Worm (Caenorhabditis elegans) whole organism, L3 larva: ENCODE data around the gene amt-3.

ENCODE experiments used
- R02D3.7 ChIP-seq: fragments of 150-350 bp; optimal IDR thresholded peaks from 2 replicates; lab custom pipeline; 2014; ENCODE audit warnings: missing biosample characterization, missing genetic modification characterization
- aly-2 ChIP-seq: fragments of 150-350 bp; optimal IDR thresholded peaks from 2 replicates; lab custom pipeline; 2014; ENCODE audit warnings: missing biosample characterization, missing genetic modification characterization
- ceh-16 ChIP-seq: sonication (generic microtip); optimal IDR thresholded peaks from 2 replicates; lab custom pipeline; 2017; ENCODE audit warnings: missing biosample characterization, missing genetic modification characterization
- ceh-28 ChIP-seq: fragments of 150-350 bp; optimal IDR thresholded peaks from 2 replicates; lab custom pipeline; 2014; ENCODE audit warnings: missing biosample characterization, missing genetic modification reagents, missing genetic modification characterization
- ceh-82 ChIP-seq: fragments of 150-350 bp; optimal IDR thresholded peaks from 2 replicates; lab custom pipeline; 2014; ENCODE audit warnings: missing biosample characterization, missing genetic modification characterization
- ceh-9 ChIP-seq: sonication (generic microtip); optimal IDR thresholded peaks from 2 replicates; lab custom pipeline; 2018; ENCODE audit warnings: missing biosample characterization, missing genetic modification characterization
- daf-12 ChIP-seq: fragments of 150-350 bp; optimal IDR thresholded peaks from 2 replicates; lab custom pipeline; 2014; ENCODE audit warnings: missing biosample characterization, missing genetic modification reagents, missing genetic modification characterization
- egl-27 ChIP-seq: sonication (generic microtip); optimal IDR thresholded peaks from 4 replicates; lab custom pipeline; 2017; ENCODE audit warnings: missing biosample characterization, missing genetic modification reagents, missing genetic modification characterization
- elt-1 ChIP-seq: fragments of 150-350 bp; optimal IDR thresholded peaks from 2 replicates; lab custom pipeline; 2014; ENCODE audit warnings: missing biosample characterization, missing genetic modification characterization
- elt-2 ChIP-seq: sonication (generic microtip); optimal IDR thresholded peaks from 2 replicates; lab custom pipeline; 2016; ENCODE audit warnings: missing genetic modification reagents, mild to moderate bottlenecking, missing genetic modification characterization, missing compliant biosample characterization
- eor-1 ChIP-seq, 2 experiments: fragments of 150-350 bp; optimal IDR thresholded peaks; 2 replicates each; lab custom pipeline; 2014 to 2018; ENCODE audit warnings: missing biosample characterization in 2 of 2, missing genetic modification characterization in 2 of 2
- fkh-2 ChIP-seq: fragments of 150-350 bp; optimal IDR thresholded peaks from 2 replicates; lab custom pipeline; 2014; ENCODE audit warnings: missing biosample characterization, missing genetic modification reagents, missing genetic modification characterization
- fos-1 ChIP-seq: fragments of 150-350 bp; optimal IDR thresholded peaks from 2 replicates; lab custom pipeline; 2014; ENCODE audit warnings: missing biosample characterization, missing genetic modification characterization
- jun-1 ChIP-seq: fragments of 150-350 bp; optimal IDR thresholded peaks from 2 replicates; lab custom pipeline; 2014; ENCODE audit warnings: missing biosample characterization, missing genetic modification reagents, missing genetic modification characterization
- lin-15B ChIP-seq: fragments of 150-350 bp; optimal IDR thresholded peaks from 2 replicates; lab custom pipeline; 2014; ENCODE audit warnings: missing biosample characterization, missing genetic modification characterization
- lin-39 ChIP-seq: fragments of 150-350 bp; optimal IDR thresholded peaks from 2 replicates; lab custom pipeline; 2018; ENCODE audit warnings: missing biosample characterization, missing genetic modification reagents, missing genetic modification characterization
- lsy-12 ChIP-seq: sonication (generic microtip); optimal IDR thresholded peaks from 2 replicates; lab custom pipeline; 2016; ENCODE audit warnings: mild to moderate bottlenecking, missing genetic modification characterization, missing compliant biosample characterization
- mdl-1 ChIP-seq: fragments of 150-350 bp; optimal IDR thresholded peaks from 2 replicates; lab custom pipeline; 2014; ENCODE audit warnings: missing biosample characterization, missing genetic modification characterization
- nfya-1 ChIP-seq: sonication (generic microtip); optimal IDR thresholded peaks from 2 replicates; lab custom pipeline; 2017; ENCODE audit warnings: missing genetic modification characterization, mild to moderate bottlenecking, missing compliant biosample characterization, antibody characterized with exemption, moderate library complexity; ENCODE audit not compliant: insufficient read depth
- nhr-11 ChIP-seq: fragments of 150-350 bp; optimal IDR thresholded peaks from 2 replicates; lab custom pipeline; 2014; ENCODE audit warnings: missing biosample characterization, missing genetic modification characterization
- nhr-25 ChIP-seq: sonication (generic microtip); optimal IDR thresholded peaks from 2 replicates; lab custom pipeline; 2017; ENCODE audit warnings: missing biosample characterization, missing genetic modification characterization
- nhr-28 ChIP-seq: fragments of 150-350 bp; optimal IDR thresholded peaks from 2 replicates; lab custom pipeline; 2014; ENCODE audit warnings: missing biosample characterization, missing genetic modification characterization
- nhr-43 ChIP-seq: sonication (generic microtip); optimal IDR thresholded peaks from 2 replicates; lab custom pipeline; 2016; ENCODE audit warnings: mild to moderate bottlenecking, missing genetic modification characterization, missing compliant biosample characterization; ENCODE audit not compliant: poor library complexity, severe bottlenecking
- nhr-67 ChIP-seq: fragments of 150-350 bp; optimal IDR thresholded peaks from 2 replicates; lab custom pipeline; 2014; ENCODE audit warnings: missing biosample characterization, missing genetic modification characterization
- nhr-76 ChIP-seq: fragments of 150-350 bp; sonication (generic microtip); optimal IDR thresholded peaks from 5 replicates; lab custom pipeline; 2014; ENCODE audit warnings: missing biosample characterization, missing genetic modification characterization
- pha-4 ChIP-seq: fragments of 150-350 bp; optimal IDR thresholded peaks from 2 replicates; lab custom pipeline; 2014; ENCODE audit warnings: missing biosample characterization, missing genetic modification reagents, missing genetic modification characterization
- pqm-1 ChIP-seq: fragments of 150-350 bp; optimal IDR thresholded peaks from 2 replicates; lab custom pipeline; 2017; ENCODE audit warnings: missing biosample characterization, missing genetic modification characterization, inconsistent platforms
- sea-2 ChIP-seq: fragments of 150-350 bp; sonication (generic microtip); optimal IDR thresholded peaks from 4 replicates; lab custom pipeline; 2014; ENCODE audit warnings: missing biosample characterization, missing genetic modification reagents, missing genetic modification characterization
- skn-1 ChIP-seq: fragments of 150-350 bp; optimal IDR thresholded peaks from 2 replicates; lab custom pipeline; 2014; ENCODE audit warnings: missing biosample characterization, missing genetic modification characterization
- snpc-4 ChIP-seq: fragments of 150-350 bp; optimal IDR thresholded peaks from 2 replicates; lab custom pipeline; 2014; ENCODE audit warnings: missing biosample characterization, missing genetic modification characterization
- tbx-2 ChIP-seq: sonication (generic microtip); optimal IDR thresholded peaks from 2 replicates; lab custom pipeline; 2016; ENCODE audit warnings: mild to moderate bottlenecking, missing genetic modification characterization, missing compliant biosample characterization
- unc-62 ChIP-seq: fragments of 150-350 bp; sonication (generic microtip); optimal IDR thresholded peaks from 4 replicates; lab custom pipeline; 2014; ENCODE audit warnings: missing biosample characterization, missing genetic modification reagents, missing genetic modification characterization
- ztf-4 ChIP-seq: fragments of 150-350 bp; optimal IDR thresholded peaks from 2 replicates; lab custom pipeline; 2014; ENCODE audit warnings: missing biosample characterization, missing genetic modification characterization

Gene amt-3

DNA sequence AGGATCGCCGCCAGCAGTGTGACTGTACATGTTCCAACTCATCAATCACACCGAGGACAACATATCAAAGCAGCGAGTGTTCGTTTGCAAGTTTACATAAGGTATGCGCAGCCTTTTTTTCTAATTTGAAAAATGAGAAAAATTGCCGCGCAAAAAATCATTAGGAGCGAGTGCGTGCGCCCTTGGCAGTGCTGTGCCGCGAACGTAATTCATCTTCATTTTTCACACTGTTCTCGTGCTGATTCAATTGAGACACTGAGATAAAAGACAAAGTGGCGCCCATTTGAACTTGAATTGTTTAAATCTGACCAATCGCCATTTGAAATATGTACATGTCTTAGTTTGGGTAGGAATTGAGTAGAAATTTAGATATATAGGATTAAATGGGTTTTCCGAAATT is 40.6 kb upstream of the amt-3 start:
- TF ChIP-seq nhr-25 (tag; lab: Kevin White, UChicago) (peak; percentile 50), lin-15B (tag; lab: Kevin White, UChicago) (no peak), ztf-4 (no peak), lin-39 (tag; lab: Kevin White, UChicago) (peak; percentile 64)
- TF ChIP-seq, all 47 proteins: peak for 2

DNA sequence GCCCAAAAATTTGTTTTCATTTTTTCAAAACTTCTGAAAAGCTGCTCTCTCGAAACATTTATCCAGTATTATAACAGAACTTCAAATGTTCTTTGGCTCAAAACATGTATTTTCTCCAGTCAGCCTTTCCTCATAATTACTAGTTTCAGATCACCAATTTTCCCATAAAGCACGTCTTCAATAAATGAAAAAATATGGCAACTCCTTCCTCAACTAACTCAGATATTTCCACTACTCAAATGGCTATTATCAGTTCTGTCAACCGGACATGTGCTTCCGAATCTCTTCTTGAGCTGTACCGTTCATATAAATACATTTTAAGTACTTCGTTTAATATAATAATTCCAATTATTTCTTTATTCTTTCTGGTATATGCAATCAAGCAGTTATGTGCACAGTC is 38.5 kb upstream of the amt-3 start, which contains the start of gene sra-13:
sra-13 (plus strand) TSS at position 195 of the 400 bp plus-strand sequence.
- TF ChIP-seq lsy-12 (tag; lab: Kevin White, UChicago), result no peak
- no peak for TF ChIP-seq sea-2 (GFP tag; lab: Kevin White, UChicago)
- TF ChIP-seq lin-15B (tag; lab: Kevin White, UChicago), result no peak
- no peak for TF ChIP-seq eor-1 (tag; optimal IDR thresholded peaks at IDR 0.05; lab: Kevin White, UChicago)
- no peak for TF ChIP-seq snpc-4
- TF ChIP-seq egl-27 (tag; lab: Kevin White, UChicago), result no peak
- TF ChIP-seq lin-39 (tag; lab: Kevin White, UChicago), result no peak
- TF ChIP-seq daf-12 (tag; lab: Kevin White, UChicago), result no peak
- no peak for TF ChIP-seq ceh-28 (tag; lab: Kevin White, UChicago)

DNA sequence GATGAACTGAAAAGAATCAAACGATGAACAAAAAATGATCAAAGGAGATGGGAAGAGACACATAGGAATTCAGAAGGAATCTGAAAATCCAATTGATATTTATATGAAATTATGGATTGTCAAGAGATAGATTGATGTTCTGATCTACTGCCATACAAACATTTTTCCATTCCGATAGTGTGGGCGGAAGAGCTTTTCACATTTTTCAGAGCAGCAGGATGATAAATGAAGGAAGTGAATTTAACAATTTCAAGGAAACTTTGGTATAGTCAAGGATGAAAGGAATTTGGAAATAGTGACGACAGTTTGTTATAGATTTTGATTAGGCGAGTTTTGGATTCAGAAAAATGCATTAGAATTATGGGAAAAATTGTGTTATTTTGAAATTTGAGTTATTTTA is 36.3 kb upstream of the amt-3 start, which contains the start of gene ubc-24:
ubc-24 (plus strand) TSS at position 301 of the 400 bp plus-strand sequence.
- TF ChIP-seq lin-15B (tag; lab: Kevin White, UChicago) (no peak), ceh-16 (tag; lab: Kevin White, UChicago) (no peak), ceh-9 (tag; lab: Kevin White, UChicago) (no peak), ceh-28 (tag; lab: Kevin White, UChicago) (no peak), nhr-76 (tag; lab: Kevin White, UChicago) (no peak), lsy-12 (tag; lab: Kevin White, UChicago) (no peak), nhr-43 (tag; lab: Kevin White, UChicago) (no peak)

DNA sequence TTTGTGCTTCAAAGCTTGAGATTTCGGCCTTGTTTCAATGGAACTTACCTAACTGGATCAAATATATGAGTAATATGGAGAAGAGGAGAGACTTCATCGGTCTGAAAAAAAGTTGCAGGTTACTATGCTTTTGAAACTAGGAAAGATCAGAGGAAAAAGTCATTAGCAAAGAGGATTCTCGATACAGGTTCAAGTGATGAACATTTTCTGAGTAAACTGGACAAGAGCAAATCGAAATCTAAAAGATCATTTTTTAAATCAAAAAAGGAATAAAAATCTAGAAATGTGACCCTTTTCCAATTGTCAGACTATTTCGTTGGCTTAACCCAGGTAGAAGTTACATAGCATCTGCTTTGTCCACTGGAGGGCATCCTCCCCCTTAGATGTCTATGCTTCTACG is 35.8 kb upstream of the amt-3 start, which contains the start of gene skpo-1:
skpo-1 (minus strand) TSS at position 101 of the 400 bp plus-strand sequence.
- TF ChIP-seq nhr-43 (tag; lab: Kevin White, UChicago) (no peak), lin-39 (tag; lab: Kevin White, UChicago) (no peak)

DNA sequence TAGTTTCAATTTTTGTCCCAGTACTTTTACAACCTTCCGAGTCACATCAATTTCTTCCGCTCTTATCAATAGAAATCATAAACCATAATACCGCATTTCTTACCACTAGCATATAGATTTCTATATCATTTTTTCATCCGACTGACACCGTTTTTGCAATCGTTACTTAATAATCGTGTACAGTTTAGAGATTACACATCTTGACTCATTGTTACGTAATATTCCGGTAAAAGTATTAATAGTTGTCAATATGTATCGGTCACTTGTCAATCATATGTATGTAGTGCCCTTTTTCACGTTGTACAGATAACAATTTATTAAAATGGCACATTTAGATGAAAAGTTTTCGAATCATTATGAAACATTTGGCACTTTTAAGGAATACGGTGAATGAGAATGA is 31.0 kb upstream of the amt-3 start:
- TF ChIP-seq fos-1 (tag; lab: Kevin White, UChicago) (no peak), ceh-82 (no peak), elt-2 (tag; lab: Kevin White, UChicago) (peak; percentile 61), pqm-1 (tag; lab: Kevin White, UChicago) (peak; percentile 44), jun-1 (peak; percentile 33), fkh-2 (tag; lab: Kevin White, UChicago) (no peak), unc-62 (GFP tag; lab: Kevin White, UChicago) (no peak), pha-4 (tag; lab: Kevin White, UChicago) (no peak), aly-2 (tag; lab: Kevin White, UChicago) (no peak)

DNA sequence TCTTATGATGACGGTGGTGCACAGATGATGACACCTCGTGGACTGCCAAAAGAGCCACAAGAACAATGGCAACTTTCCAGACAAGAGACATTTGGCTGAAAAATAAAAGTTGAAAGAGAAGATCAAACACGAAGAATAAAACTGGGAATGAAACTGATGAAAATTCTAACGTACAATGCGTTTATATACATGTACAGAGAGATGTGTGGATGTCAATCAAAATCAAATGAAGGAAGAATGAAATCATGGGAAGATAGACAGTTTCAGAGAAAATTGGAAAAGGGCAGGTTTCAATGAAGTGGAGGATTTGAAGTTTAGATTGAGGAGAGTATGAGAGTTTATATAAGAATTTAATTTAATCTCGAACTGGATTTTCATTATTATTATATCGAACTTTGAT is 30.1 kb upstream of the amt-3 start, which contains the start of gene dod-23:
dod-23 (minus strand) TSS at position 101 of the 400 bp plus-strand sequence.
- TF ChIP-seq elt-2 (tag; lab: Kevin White, UChicago), result no peak
- TF ChIP-seq nfya-1 (tag; lab: Kevin White, UChicago), result no peak
- no peak for TF ChIP-seq tbx-2 (tag; lab: Kevin White, UChicago)
- no peak for TF ChIP-seq nhr-43 (tag; lab: Kevin White, UChicago)
- no peak for TF ChIP-seq ceh-9 (tag; lab: Kevin White, UChicago)
- TF ChIP-seq elt-1 (tag; lab: Kevin White, UChicago), result no peak
- TF ChIP-seq skn-1 (tag; lab: Kevin White, UChicago), result no peak
- no peak for TF ChIP-seq lsy-12 (tag; lab: Kevin White, UChicago)
- TF ChIP-seq fkh-2 (tag; lab: Kevin White, UChicago), result no peak
- no peak for TF ChIP-seq ceh-82
- TF ChIP-seq pha-4 (tag; lab: Kevin White, UChicago), result no peak
- no peak for TF ChIP-seq mdl-1 (tag; lab: Kevin White, UChicago)
- no peak for TF ChIP-seq ceh-16 (tag; lab: Kevin White, UChicago)
- TF ChIP-seq R02D3.7 (tag; lab: Kevin White, UChicago), result no peak
- no peak for TF ChIP-seq nhr-67
- TF ChIP-seq nhr-28 (tag; lab: Kevin White, UChicago), result no peak
- no peak for TF ChIP-seq aly-2 (tag; lab: Kevin White, UChicago)
- no peak for TF ChIP-seq nhr-11 (tag; lab: Kevin White, UChicago)
